Fruit fly (Drosophila melanogaster): ENCODE results near the gene BNIP3.

Gene BNIP3

DNA sequence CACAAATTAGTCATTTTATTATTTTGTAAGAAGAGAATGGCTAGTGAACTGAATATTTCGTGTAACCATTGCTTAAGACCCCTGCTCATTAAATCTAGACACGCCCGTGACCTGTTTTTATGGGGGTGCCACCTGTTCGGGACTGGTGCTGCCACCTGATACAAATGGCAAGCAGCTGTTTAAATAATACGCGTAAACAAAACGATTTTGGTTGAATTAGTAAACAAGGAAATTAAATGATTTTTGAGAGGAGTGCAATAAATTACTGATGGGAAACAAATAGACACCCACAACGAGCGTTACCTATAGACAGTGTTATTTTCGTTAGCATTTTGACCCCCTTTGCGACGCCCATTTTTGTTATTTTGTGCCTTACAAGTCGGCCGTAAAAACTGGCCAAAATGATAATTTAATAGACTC, 44.4 kb downstream of the BNIP3 start:
- peak; percentile 88 for TF ChIP-seq noc (tag; optimal IDR thresholded peaks at IDR 0.05)

DNA sequence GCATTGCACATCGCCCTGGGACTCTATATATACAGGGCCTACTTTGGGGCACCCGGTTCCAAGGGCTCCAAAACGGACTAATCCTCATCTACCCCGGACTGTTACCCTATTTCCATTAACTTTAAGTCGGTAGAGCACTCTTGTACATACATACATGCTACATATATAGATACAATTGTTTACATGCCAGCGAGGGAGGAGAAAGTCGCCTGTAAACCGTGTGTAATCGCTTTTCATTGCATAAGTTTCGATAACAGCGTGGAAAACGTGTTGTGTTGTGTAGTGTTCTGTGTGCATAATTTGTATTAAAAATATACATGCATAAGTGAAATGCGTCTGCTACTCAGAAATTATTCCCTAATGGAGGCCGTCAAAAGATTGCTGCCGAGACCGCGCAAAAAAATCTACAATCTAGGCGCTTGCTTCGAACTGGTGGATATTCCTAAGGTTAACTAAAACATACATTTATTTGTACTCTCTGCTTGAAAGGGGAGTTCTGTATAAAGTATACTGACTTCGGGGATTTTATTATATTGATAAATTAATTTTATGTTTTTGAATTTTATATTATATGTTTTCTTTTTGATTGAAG, 44.9 kb downstream of the BNIP3 start, which contains the start of gene isoQC:
TSS of gene isoQC (plus strand) at position 270 of the 592 bp plus-strand sequence.
- TF ChIP-seq noc (tag; optimal IDR thresholded peaks at IDR 0.05): no peak

DNA sequence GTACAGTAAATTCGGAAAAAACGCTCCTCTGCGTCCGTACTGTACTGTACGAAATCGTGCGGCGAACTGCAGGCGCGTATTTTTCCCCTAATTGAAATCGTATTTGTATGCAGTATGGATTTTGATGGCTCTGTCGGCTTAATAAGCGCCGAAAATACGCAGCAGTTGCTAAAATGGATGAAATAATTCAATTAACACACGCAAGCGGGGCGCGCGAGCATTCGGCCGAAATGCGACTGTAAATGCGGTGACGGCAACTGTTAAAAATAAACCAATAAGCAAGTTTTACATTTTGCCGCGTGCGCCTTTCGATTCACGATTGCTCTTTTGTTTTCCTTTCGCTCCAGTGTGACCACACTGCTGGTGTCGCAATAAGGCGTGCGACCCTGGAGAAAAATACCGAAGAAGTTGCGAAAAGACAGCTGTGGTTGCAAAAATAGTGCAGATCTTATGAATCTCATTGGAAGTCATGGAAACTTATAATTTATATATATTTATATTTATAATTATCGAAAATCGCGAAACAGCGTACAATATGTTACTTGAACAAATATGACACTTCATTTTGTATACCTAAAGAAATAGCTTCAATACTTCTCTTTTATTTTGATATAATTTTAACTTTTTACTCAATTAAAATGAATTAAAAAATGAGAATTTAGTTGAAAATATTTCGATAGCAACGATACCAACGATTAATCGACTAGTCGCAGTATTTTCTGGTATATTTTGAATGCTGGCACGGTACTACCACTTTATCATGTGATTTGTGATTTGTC, 46.0 kb downstream of the BNIP3 start, which contains the start of the genes CG32428 and CG5969:
TSS of gene CG32428 (minus strand) at position 703 of the 779 bp plus-strand sequence.
TSS of gene CG5969 (plus strand) at position 763 of the 779 bp plus-strand sequence.
- TF ChIP-seq noc (tag; optimal IDR thresholded peaks at IDR 0.05): peak; percentile 61

DNA sequence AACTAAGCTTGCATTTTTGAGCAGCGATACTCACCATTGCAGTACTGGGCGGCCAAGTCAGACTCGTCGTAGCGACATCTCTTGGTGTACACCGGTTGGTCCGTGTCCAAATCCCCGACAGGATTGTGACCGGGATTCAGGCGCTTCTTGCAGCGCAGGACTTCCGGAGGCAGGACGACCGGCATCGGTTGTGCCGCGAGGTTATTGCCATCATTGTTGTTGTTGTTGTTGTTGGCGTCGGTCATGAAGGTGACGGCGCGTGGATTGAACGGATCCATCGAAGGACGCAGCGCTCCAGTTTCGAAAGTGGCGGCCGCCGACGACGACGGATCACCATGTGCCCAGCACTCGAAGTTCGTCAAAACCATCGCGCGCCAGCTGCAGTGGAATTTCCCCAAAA, 46.6 kb downstream of the BNIP3 start:
- TF ChIP-seq noc (tag; optimal IDR thresholded peaks at IDR 0.05): no peak

DNA sequence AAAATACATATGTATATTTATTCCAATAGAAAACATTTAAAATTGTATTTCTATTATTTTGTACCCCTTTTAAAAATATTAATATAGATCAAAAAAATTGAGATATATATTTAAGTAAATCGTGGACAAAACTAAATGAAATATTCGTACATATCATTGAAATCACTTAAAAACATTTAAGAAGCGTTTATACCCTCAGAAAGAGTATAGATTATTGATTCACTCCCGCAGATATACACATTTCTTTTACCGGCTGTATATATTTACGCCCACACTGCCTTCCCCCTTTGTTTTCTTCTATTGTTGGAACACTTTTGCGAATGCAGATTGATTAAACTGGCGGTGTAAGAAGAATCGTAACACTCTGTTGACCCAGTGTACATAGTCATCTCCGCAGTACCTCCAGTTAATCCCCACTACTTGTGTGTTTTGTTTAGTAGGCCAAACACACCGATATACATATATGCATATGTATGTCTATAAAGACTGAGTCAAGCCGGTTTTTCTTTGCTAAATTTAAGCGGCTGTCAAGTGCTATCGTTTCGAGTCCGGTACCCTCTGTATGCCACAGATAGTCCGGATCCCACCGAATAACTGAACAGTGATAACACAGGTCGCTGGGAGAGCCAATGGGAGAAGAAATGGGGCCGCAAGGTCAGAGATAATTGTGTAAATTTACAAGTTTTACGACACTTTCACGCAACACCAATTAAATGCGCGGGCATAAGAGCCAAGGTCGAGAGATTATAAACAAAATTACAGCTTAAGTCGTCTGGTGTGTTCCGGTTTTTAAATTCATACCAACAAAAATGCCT, 47.5 kb downstream of the BNIP3 start:
- TF ChIP-seq noc (tag; optimal IDR thresholded peaks at IDR 0.05): peak; percentile 75

DNA sequence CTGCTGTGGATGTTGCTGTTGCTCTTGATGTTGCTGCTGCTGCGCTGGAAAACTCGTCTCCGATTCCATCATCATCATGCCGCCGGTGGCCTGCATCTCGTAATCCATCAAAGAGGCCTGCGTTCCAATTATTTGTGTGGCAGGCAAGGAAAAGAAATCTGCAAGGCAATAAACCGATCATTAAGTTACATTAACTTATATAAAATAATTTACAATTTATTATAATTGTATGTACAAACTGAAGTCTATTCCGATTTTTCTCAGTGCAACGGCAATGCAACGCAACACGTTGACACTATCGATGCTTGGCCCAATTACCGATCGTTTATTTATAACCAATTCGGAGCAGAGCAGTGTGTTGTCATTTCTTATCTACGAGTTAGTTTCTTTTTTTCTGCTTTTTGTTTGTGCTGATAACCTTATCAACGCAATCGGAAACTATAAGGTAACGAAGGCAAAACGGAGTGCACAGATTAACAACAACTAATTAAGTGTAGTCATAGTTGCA, 48.1 kb downstream of the BNIP3 start:
- TF ChIP-seq noc (tag; optimal IDR thresholded peaks at IDR 0.05): no peak

DNA sequence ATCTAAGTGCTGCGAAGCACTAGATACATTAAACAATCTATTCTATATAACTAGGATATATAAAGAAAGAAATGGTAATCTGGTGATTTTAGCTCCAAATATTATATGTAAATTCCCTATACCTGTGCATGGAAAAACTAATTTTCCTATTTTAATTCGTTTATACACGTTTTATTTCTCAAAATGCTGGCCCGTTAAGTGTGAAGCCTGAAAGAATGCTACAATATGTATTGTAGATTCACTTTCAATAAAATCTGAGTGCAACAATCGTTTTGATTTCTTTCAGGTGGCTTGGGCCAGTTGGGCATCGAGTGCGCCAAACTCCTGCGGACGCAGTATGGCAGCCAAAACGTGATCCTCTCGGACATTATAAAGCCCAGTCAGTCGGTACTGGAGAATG, 51.8 kb downstream of the BNIP3 start:
- TF ChIP-seq noc (tag; optimal IDR thresholded peaks at IDR 0.05): no peak

DNA sequence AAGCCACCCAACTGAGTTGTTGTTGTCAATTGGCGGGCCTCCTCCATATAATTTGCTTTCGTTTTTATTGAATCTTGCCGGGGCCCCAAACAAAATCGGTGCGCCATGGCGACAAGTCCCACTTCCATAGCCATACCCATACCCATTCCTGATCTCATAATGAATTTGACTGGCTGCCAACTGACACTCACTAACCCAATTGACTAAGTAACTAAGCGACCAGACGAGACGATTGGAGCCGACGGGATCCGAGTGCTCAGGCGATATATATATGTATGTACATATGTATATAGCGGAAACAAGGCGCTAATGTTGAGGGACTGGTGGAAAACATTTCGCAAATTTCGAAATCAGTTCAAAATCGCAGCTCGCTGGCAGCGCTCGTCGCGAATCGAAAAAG, 52.6 kb downstream of the BNIP3 start, which contains the start of gene Tdh:
TSS of gene Tdh (plus strand) at position 346 of the 400 bp plus-strand sequence.
- TF ChIP-seq noc (tag; optimal IDR thresholded peaks at IDR 0.05): no peak

DNA sequence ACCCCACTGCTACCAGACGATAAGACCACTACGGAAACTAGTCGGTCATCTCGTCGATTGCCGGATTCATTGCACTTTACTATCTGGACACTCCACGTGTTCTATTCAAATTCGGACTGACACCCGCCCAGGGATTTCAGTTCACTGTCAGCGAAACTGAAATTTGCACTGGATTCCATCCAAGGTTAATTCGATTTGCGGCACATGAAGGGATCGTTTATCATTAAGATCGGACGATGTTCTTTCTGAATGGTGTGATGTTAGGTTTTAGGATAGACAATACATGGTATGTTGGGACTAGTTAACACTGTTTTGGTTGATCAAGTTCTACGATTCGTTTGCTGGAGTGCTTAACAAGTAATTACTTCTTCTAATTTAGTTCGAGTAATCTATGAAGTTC, 53.3 kb downstream of the BNIP3 start, which contains the start of gene CG42764:
TSS of gene CG42764 (minus strand) at position 101 of the 400 bp plus-strand sequence.
- TF ChIP-seq noc (tag; optimal IDR thresholded peaks at IDR 0.05): no peak

DNA sequence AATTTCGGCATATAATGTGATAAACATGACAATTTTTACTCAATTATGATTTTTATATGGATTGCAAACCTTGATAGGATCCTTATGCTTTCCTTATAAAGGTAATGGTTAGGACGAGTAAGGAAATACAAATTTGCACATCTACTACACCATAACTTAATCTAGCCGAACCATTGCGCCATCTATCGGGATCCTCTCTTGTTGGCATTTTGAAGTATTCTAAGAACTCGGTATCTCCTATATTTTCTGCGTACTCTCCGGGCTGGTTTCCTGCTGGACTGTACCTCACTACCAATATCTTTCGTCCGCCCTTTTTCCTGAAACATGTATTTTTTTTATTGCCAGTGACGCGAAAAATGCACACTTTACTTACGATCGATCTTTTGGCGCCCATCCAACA, 54.5 kb downstream of the BNIP3 start, which contains the start of gene atk:
TSS of gene atk (minus strand) at position 186 of the 400 bp plus-strand sequence.
- no peak for TF ChIP-seq noc (tag; optimal IDR thresholded peaks at IDR 0.05)

Measured in whole organism, larva.